Worm (Caenorhabditis elegans): ENCODE results near the gene nhr-214.

Gene nhr-214

ce11 chrX:12701963-12702362 lies at the start of gene nhr-214:
TSS of gene nhr-214 (minus strand) at chrX:12702063.
- TF ChIP-seq sptf-1 (tag; optimal IDR thresholded peaks at IDR 0.05) (no peak), bed-3 (GFP tag; optimal IDR thresholded peaks at IDR 0.05) (no peak)

DNA sequence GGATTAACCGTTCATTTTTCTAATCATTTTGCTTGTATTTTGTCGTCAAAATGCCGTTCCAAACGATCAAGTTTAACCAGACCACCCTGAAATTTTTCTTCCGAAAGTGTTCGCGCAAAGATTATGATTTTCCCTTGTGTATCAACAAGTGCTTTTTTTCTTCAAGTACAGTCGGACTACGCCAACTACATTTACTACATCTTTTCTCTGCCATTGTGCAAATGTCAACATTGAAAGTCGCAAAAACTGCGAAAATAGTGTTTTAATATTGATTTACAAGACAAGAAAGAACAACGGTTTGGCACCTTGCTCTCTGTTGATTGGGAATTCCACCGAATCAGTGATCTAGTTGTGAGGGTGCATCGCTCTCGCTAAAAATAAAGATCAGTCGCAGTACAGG lies 48.9 kb upstream of the nhr-214 start:
- TF ChIP-seq nhr-237 (tag; optimal IDR thresholded peaks at IDR 0.05) (peak; percentile 14), unc-120 (tag; optimal IDR thresholded peaks at IDR 0.05; ENCODE audit: poor library complexity, severe bottlenecking) (no peak)

DNA sequence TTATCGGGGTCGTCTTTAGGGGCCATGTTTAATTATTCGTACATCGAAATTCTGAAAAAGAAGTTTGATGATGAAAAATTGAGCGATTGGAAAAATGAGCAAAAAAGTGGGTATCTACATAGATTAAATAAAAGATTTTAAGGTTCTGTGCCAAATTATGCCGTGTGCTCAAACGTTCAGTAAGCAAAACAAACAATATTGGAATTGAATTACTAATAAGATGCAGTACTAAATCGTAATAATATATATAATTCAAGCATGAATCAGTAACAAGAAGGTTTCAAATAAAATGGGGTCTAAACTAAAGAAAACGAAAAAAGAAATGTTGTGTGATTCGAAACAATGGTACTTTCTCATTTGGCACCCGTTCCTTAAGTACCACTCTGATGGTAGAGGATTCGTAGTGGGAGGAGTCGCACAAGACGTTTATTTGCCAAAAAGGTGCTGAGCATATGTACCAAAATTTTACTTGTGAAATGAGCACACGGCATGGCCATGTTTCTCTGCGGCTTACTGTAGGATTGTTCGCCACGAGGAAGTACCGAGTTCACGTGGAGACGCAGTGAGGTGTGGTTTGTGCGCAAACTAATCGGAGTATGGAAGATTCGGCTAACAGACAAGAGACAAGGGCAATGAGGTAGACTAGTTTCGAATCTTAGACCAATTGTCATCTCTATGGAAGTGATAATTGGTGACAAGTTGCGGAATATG lies 47.8 kb upstream of the nhr-214 start, which contains the start of gene pgp-14:
TSS of gene pgp-14 (minus strand) at position 51 of the 711 bp plus-strand sequence.
- no peak for TF ChIP-seq blmp-1 (tag; optimal IDR thresholded peaks at IDR 0.05)
- no peak for TF ChIP-seq nhr-237 (tag; optimal IDR thresholded peaks at IDR 0.05)
- no peak for TF ChIP-seq nhr-28 (tag; optimal IDR thresholded peaks at IDR 0.05)
- TF ChIP-seq unc-120 (tag; optimal IDR thresholded peaks at IDR 0.05; ENCODE audit: poor library complexity, severe bottlenecking): no peak
- no peak for TF ChIP-seq tbx-8 (GFP tag; optimal IDR thresholded peaks at IDR 0.05)
- no peak for TF ChIP-seq lsy-2 (tag; optimal IDR thresholded peaks at IDR 0.05)
- TF ChIP-seq drap-1 (GFP tag; optimal IDR thresholded peaks at IDR 0.05): no peak
- no peak for TF ChIP-seq mab-5 (tag; optimal IDR thresholded peaks at IDR 0.05)
- no peak for TF ChIP-seq nhr-12 (tag; optimal IDR thresholded peaks at IDR 0.05)
- TF ChIP-seq mls-2 (tag; optimal IDR thresholded peaks at IDR 0.05): no peak
- TF ChIP-seq unc-39 (tag; optimal IDR thresholded peaks at IDR 0.05): no peak
- TF ChIP-seq zip-8 (tag; optimal IDR thresholded peaks at IDR 0.05): no peak

DNA sequence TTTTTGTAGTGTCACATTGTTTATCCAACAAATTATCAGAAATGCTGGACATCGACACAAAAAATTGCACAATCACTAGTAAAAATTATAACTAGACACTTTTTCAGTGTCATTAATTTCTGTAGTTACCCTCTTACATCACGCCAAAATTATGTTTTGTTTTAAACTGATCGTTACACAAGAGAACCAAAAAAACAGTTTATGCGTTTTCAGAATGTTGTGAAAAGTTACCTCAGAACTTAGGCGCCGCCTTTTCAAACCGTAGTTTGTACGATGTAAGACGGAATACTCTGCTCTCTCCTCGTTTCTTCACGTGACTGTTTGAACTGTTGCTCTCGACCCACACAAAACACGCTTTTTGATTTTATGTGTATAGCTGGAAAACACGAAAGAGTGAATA lies 36.6 kb upstream of the nhr-214 start, which contains the start of gene pgp-13:
TSS of gene pgp-13 (plus strand) at position 301 of the 400 bp plus-strand sequence.
- TF ChIP-seq flh-1 (GFP tag; optimal IDR thresholded peaks at IDR 0.05) (no peak), nhr-12 (tag; optimal IDR thresholded peaks at IDR 0.05) (no peak), cnd-1 (tag; optimal IDR thresholded peaks at IDR 0.05) (no peak), tbx-8 (GFP tag; optimal IDR thresholded peaks at IDR 0.05) (no peak), lin-13 (tag; optimal IDR thresholded peaks at IDR 0.05) (no peak), M03D4.4 (tag; optimal IDR thresholded peaks at IDR 0.05) (no peak), elt-3 (tag; optimal IDR thresholded peaks at IDR 0.05) (no peak), hlh-1 (tag; optimal IDR thresholded peaks at IDR 0.05) (no peak), sem-2 (GFP tag; optimal IDR thresholded peaks at IDR 0.05) (no peak)

DNA sequence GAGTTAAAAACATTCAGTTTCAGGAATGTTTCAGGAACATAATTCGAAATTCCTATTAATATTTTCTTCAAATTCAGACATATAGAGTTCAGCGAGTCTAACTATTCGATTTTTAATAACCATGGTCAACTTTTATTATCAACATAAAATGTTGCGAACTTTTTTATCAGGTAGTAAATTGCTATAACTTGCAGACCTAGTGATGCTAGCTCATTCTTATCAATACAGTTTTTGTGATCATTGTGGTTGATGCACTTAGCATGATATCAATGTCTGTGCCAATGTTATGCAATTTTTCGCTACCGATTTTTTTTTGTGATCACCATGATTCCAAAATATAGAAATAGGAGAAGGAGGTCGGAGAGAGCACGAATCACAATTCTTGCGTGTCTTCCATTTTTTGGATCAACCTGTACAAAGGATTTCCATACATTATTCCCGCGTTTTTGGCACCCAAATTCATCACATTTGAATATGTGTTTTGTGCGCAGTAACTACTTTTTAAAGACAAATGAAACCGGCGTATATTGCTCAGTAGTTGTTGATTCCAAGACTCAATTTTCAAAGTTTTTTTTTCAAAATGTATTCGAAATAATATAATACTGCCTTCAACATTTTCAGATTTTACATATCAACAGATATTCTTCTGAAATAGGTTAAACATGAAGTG lies 29.5 kb upstream of the nhr-214 start, which contains the start of gene pgp-12:
TSS of gene pgp-12 (plus strand) at position 620 of the 670 bp plus-strand sequence.
- no peak for TF ChIP-seq hlh-1 (tag; optimal IDR thresholded peaks at IDR 0.05)
- TF ChIP-seq tbx-8 (GFP tag; optimal IDR thresholded peaks at IDR 0.05): no peak
- no peak for TF ChIP-seq lin-13 (tag; optimal IDR thresholded peaks at IDR 0.05)
- no peak for TF ChIP-seq ceh-39 (tag; optimal IDR thresholded peaks at IDR 0.05)
- no peak for TF ChIP-seq unc-62 (GFP tag; optimal IDR thresholded peaks at IDR 0.05)
- TF ChIP-seq mls-2 (tag; optimal IDR thresholded peaks at IDR 0.05): no peak
- TF ChIP-seq flh-1 (GFP tag; optimal IDR thresholded peaks at IDR 0.05): no peak
- no peak for TF ChIP-seq nhr-28 (tag; optimal IDR thresholded peaks at IDR 0.05)
- no peak for TF ChIP-seq pha-4 (tag; optimal IDR thresholded peaks at IDR 0.05)
- TF ChIP-seq ham-2 (GFP tag; optimal IDR thresholded peaks at IDR 0.05): no peak
- TF ChIP-seq snpc-4 (tag; optimal IDR thresholded peaks at IDR 0.05): no peak

DNA sequence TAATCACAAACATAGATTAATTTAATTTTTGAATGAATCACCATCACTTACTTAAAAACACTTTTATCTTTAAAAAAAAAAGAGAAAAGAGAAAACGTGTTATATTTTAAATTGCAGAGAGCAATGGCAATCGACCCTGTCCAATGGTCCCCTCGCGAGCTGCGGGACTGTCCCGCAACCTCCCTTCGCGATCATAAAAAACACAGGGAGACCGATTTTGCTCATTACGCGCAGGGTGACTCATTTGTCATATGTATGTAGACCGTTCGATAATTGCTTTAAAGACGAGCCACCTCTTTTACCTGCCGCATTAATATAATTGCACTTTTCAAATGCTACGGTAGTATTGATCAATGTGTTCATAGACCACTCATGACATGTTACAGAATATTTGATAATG lies 28.2 kb upstream of the nhr-214 start:
- no peak for TF ChIP-seq M03D4.4 (tag; optimal IDR thresholded peaks at IDR 0.05)
- TF ChIP-seq flh-1 (GFP tag; optimal IDR thresholded peaks at IDR 0.05): no peak
- no peak for TF ChIP-seq nhr-237 (tag; optimal IDR thresholded peaks at IDR 0.05)
- TF ChIP-seq tbx-8 (GFP tag; optimal IDR thresholded peaks at IDR 0.05): no peak
- TF ChIP-seq sptf-1 (tag; optimal IDR thresholded peaks at IDR 0.05): no peak
- TF ChIP-seq lin-13 (tag; optimal IDR thresholded peaks at IDR 0.05): no peak
- no peak for TF ChIP-seq elt-1 (tag; optimal IDR thresholded peaks at IDR 0.05; ENCODE audit: borderline replicate concordance, insufficient read depth)
- no peak for TF ChIP-seq unc-120 (tag; optimal IDR thresholded peaks at IDR 0.05; ENCODE audit: poor library complexity, severe bottlenecking)
- TF ChIP-seq pha-4 (tag; optimal IDR thresholded peaks at IDR 0.05): no peak
- no peak for TF ChIP-seq zip-8 (tag; optimal IDR thresholded peaks at IDR 0.05)
- TF ChIP-seq nhr-2 (tag; optimal IDR thresholded peaks at IDR 0.05): no peak
- no peak for TF ChIP-seq cnd-1 (tag; optimal IDR thresholded peaks at IDR 0.05)
- no peak for TF ChIP-seq hlh-1 (tag; optimal IDR thresholded peaks at IDR 0.05)
- no peak for TF ChIP-seq sem-2 (GFP tag; optimal IDR thresholded peaks at IDR 0.05)

Data from whole organism, mixed stage, embryonic.